Worm (Caenorhabditis elegans) whole organism, young adult: ENCODE results near the gene srw-95.

ENCODE experiments used
- B0019.2 ChIP-seq: fragments of 200-800 bp; sonication (Bioruptor generic); conservative IDR thresholded peaks from 2 replicates; pipeline ENCODE4 v1.3.6; 2022; ENCODE audit warnings: missing genetic modification reagents, missing genetic modification characterization, missing compliant biosample characterization
- B0336.3 ChIP-seq: fragments of 200-800 bp; sonication (Bioruptor generic); IDR thresholded peaks from 2 replicates; pipeline ENCODE4 v1.3.6; 2022; ENCODE audit warnings: missing genetic modification characterization, missing compliant biosample characterization
- F33H1.4 ChIP-seq: fragments of 200-800 bp; sonication (Bioruptor generic); IDR thresholded peaks from 2 replicates; pipeline ENCODE4 v1.3.6; 2022; ENCODE audit warnings: missing genetic modification reagents, missing genetic modification characterization, missing compliant biosample characterization
- F39B2.1 ChIP-seq: fragments of 200-800 bp; sonication (Bioruptor generic); IDR thresholded peaks from 2 replicates; pipeline ENCODE4 v1.3.6; 2022; ENCODE audit warnings: missing genetic modification reagents, missing genetic modification characterization, missing compliant biosample characterization
- F55B11.4 ChIP-seq: sonication (generic microtip); optimal IDR thresholded peaks from 2 replicates; lab custom pipeline; 2016; ENCODE audit warnings: missing compliant biosample characterization, missing genetic modification characterization, borderline replicate concordance; ENCODE audit not compliant: insufficient read depth
- F57C9.4 ChIP-seq: sonication (generic microtip); optimal IDR thresholded peaks from 2 replicates; lab custom pipeline; 2017; ENCODE audit warnings: mild to moderate bottlenecking, missing genetic modification characterization, missing compliant biosample characterization
- T07F8.4 ChIP-seq: sonication (generic microtip); optimal IDR thresholded peaks from 2 replicates; lab custom pipeline; 2016; ENCODE audit warnings: mild to moderate bottlenecking, missing genetic modification characterization, moderate library complexity, missing compliant biosample characterization
- T26A5.8 ChIP-seq: sonication (generic microtip); optimal IDR thresholded peaks from 2 replicates; lab custom pipeline; 2016; ENCODE audit warnings: missing genetic modification characterization, missing compliant biosample characterization
- Y56A3A.18 ChIP-seq: fragments of 200-800 bp; sonication (Bioruptor generic); IDR thresholded peaks from 2 replicates; pipeline ENCODE4 v1.3.6; 2022; ENCODE audit warnings: missing genetic modification reagents, missing genetic modification characterization, missing compliant biosample characterization
- Y67H2A.10 ChIP-seq: fragments of 200-800 bp; sonication (Bioruptor generic); conservative IDR thresholded peaks from 2 replicates; pipeline ENCODE4 v1.3.6; 2022; ENCODE audit warnings: missing genetic modification reagents, missing genetic modification characterization, missing compliant biosample characterization
- Y95B8A.8 ChIP-seq: fragments of 200-800 bp; sonication (Bioruptor generic); IDR thresholded peaks from 2 replicates; pipeline ENCODE4 v1.3.6; 2022; ENCODE audit warnings: missing genetic modification reagents, missing genetic modification characterization, missing compliant biosample characterization
- ZK185.1 ChIP-seq: sonication (generic microtip); optimal IDR thresholded peaks from 2 replicates; lab custom pipeline; 2016; ENCODE audit warnings: mild to moderate bottlenecking, missing genetic modification characterization, missing compliant biosample characterization; ENCODE audit not compliant: poor library complexity, severe bottlenecking
- attf-3 ChIP-seq: fragments of 200-800 bp; sonication (Bioruptor generic); conservative IDR thresholded peaks from 2 replicates; pipeline ENCODE4 v1.3.6; 2022; ENCODE audit warnings: missing genetic modification reagents, missing genetic modification characterization, missing compliant biosample characterization
- attf-6 ChIP-seq: fragments of 200-800 bp; sonication (Bioruptor generic); IDR thresholded peaks from 2 replicates; pipeline ENCODE4 v1.3.6; 2022; ENCODE audit warnings: missing genetic modification reagents, missing genetic modification characterization, missing compliant biosample characterization
- bed-1 ChIP-seq: fragments of 200-800 bp; sonication (Bioruptor generic); IDR thresholded peaks from 2 replicates; pipeline ENCODE4 v1.3.6; 2022; ENCODE audit warnings: missing genetic modification reagents, missing genetic modification characterization, missing compliant biosample characterization
- bed-2 ChIP-seq: fragments of 200-800 bp; sonication (Bioruptor generic); IDR thresholded peaks from 2 replicates; pipeline ENCODE4 v1.3.6; 2022; ENCODE audit warnings: missing genetic modification reagents, missing genetic modification characterization, missing compliant biosample characterization
- ccch-3 ChIP-seq: fragments of 200-800 bp; sonication (Bioruptor generic); optimal IDR thresholded peaks from 2 replicates; lab custom pipeline; 2018; ENCODE audit warnings: mild to moderate bottlenecking, missing genetic modification characterization, missing compliant biosample characterization
- ets-4 ChIP-seq: fragments of 200-800 bp; sonication (Bioruptor generic); optimal IDR thresholded peaks from 2 replicates; lab custom pipeline; 2018; ENCODE audit warnings: mild to moderate bottlenecking, missing genetic modification characterization, missing compliant biosample characterization
- fkh-3 ChIP-seq: sonication (generic microtip); optimal IDR thresholded peaks from 2 replicates; lab custom pipeline; 2016; ENCODE audit warnings: mild to moderate bottlenecking, missing genetic modification characterization, missing compliant biosample characterization
- hmg-1.2 ChIP-seq: fragments of 200-800 bp; sonication (Bioruptor generic); IDR thresholded peaks from 2 replicates; pipeline ENCODE4 v1.3.6; 2022; ENCODE audit warnings: missing genetic modification reagents, missing genetic modification characterization, missing compliant biosample characterization
- hmg-20 ChIP-seq: fragments of 200-800 bp; sonication (Bioruptor generic); IDR thresholded peaks from 2 replicates; pipeline ENCODE4 v1.3.6; 2022; ENCODE audit warnings: missing genetic modification reagents, missing genetic modification characterization, missing compliant biosample characterization
- hrde-1 ChIP-seq: sonication (generic microtip); optimal IDR thresholded peaks from 2 replicates; lab custom pipeline; 2016; ENCODE audit warnings: missing genetic modification characterization, mild to moderate bottlenecking, missing compliant biosample characterization, moderate library complexity, missing genotype, missing genetic modification reagents, borderline replicate concordance
- hsf-1 ChIP-seq: fragments of 200-800 bp; sonication (Bioruptor generic); IDR thresholded peaks from 2 replicates; pipeline ENCODE4 v1.3.6; 2022; ENCODE audit warnings: missing genetic modification reagents, missing genetic modification characterization, missing compliant biosample characterization
- lag-1 ChIP-seq: fragments of 200-800 bp; sonication (Bioruptor generic); IDR thresholded peaks from 2 replicates; pipeline ENCODE4 v1.3.6; 2022; ENCODE audit warnings: missing genetic modification reagents, missing genetic modification characterization, missing compliant biosample characterization
- lin-26 ChIP-seq: fragments of 200-800 bp; sonication (Bioruptor generic); IDR thresholded peaks from 2 replicates; pipeline ENCODE4 v1.3.6; 2022; ENCODE audit warnings: missing genetic modification reagents, missing genetic modification characterization, missing compliant biosample characterization
- lin-54 ChIP-seq: fragments of 200-800 bp; sonication (Bioruptor generic); optimal IDR thresholded peaks from 2 replicates; lab custom pipeline; 2018; ENCODE audit warnings: mild to moderate bottlenecking, missing genetic modification characterization, missing compliant biosample characterization
- lir-1 ChIP-seq: fragments of 200-800 bp; sonication (Bioruptor generic); conservative IDR thresholded peaks from 2 replicates; pipeline ENCODE4 v1.3.6; 2022; ENCODE audit warnings: missing genetic modification reagents, missing genetic modification characterization, missing compliant biosample characterization
- lsy-27 ChIP-seq: sonication (generic microtip); optimal IDR thresholded peaks from 2 replicates; lab custom pipeline; 2017; ENCODE audit warnings: missing genetic modification characterization, mild to moderate bottlenecking, missing compliant biosample characterization, antibody characterized with exemption, missing genotype, borderline replicate concordance; ENCODE audit not compliant: insufficient read depth
- madf-10 ChIP-seq: sonication (generic microtip); optimal IDR thresholded peaks from 2 replicates; lab custom pipeline; 2016; ENCODE audit warnings: mild to moderate bottlenecking, missing genetic modification characterization, missing compliant biosample characterization
- madf-6 ChIP-seq: fragments of 200-800 bp; sonication (Bioruptor generic); IDR thresholded peaks from 2 replicates; pipeline ENCODE4 v1.3.6; 2022; ENCODE audit warnings: missing genetic modification reagents, missing genetic modification characterization, missing compliant biosample characterization
- madf-8 ChIP-seq: fragments of 200-800 bp; sonication (Bioruptor generic); conservative IDR thresholded peaks from 2 replicates; pipeline ENCODE4 v1.3.6; 2022; ENCODE audit warnings: missing genetic modification reagents, missing genetic modification characterization, missing compliant biosample characterization
- mcd-1 ChIP-seq: fragments of 200-800 bp; sonication (Bioruptor generic); IDR thresholded peaks from 2 replicates; pipeline ENCODE4 v1.3.6; 2022; ENCODE audit warnings: missing genetic modification reagents, missing genetic modification characterization, missing compliant biosample characterization
- nhr-120 ChIP-seq: fragments of 200-800 bp; sonication (Bioruptor generic); IDR thresholded peaks from 2 replicates; pipeline ENCODE4 v1.3.6; 2022; ENCODE audit warnings: missing genetic modification characterization, missing compliant biosample characterization
- rcor-1 ChIP-seq: fragments of 200-800 bp; sonication (Bioruptor generic); IDR thresholded peaks from 2 replicates; pipeline ENCODE4 v1.3.6; 2022; ENCODE audit warnings: missing genetic modification reagents, missing genetic modification characterization, missing compliant biosample characterization
- sdz-38 ChIP-seq: sonication (generic microtip); optimal IDR thresholded peaks from 2 replicates; lab custom pipeline; 2016; ENCODE audit warnings: missing genotype, missing genetic modification characterization, missing compliant biosample characterization
- snpc-1.1 ChIP-seq: sonication (generic microtip); optimal IDR thresholded peaks from 2 replicates; lab custom pipeline; 2017; ENCODE audit warnings: missing genetic modification characterization, mild to moderate bottlenecking, missing compliant biosample characterization, antibody characterized with exemption, moderate library complexity, missing genotype, missing genetic modification reagents; ENCODE audit not compliant: insufficient read depth
- snpc-1.3 ChIP-seq: sonication (generic microtip); optimal IDR thresholded peaks from 2 replicates; lab custom pipeline; 2017; ENCODE audit warnings: missing genetic modification characterization, mild to moderate bottlenecking, missing compliant biosample characterization, antibody characterized with exemption, moderate library complexity, missing genotype, missing genetic modification reagents; ENCODE audit not compliant: insufficient read depth
- snpc-4 ChIP-seq, 5 experiments: fragments of 150-350 bp in 1 of 5; sonication (generic microtip) in 4 of 5; optimal IDR thresholded peaks; 2 replicates each; lab custom pipeline; 2014 to 2018; ENCODE audit warnings: missing genetic modification characterization in 5 of 5, missing biosample characterization in 3 of 5, antibody characterized with exemption in 2 of 5, mild to moderate bottlenecking in 2 of 5, missing compliant biosample characterization in 2 of 5, missing genotype in 2 of 5, moderate library complexity in 2 of 5, missing genetic modification reagents in 1 of 5
- somi-1 ChIP-seq: fragments of 200-800 bp; sonication (Bioruptor generic); optimal IDR thresholded peaks from 2 replicates; lab custom pipeline; 2018; ENCODE audit warnings: mild to moderate bottlenecking, missing genetic modification characterization, missing compliant biosample characterization
- tbx-9 ChIP-seq: sonication (generic microtip); optimal IDR thresholded peaks from 2 replicates; lab custom pipeline; 2016; ENCODE audit warnings: borderline replicate concordance, missing genetic modification characterization, inconsistent platforms, missing compliant biosample characterization
- unc-130 ChIP-seq: sonication (generic microtip); optimal IDR thresholded peaks from 2 replicates; lab custom pipeline; 2016; ENCODE audit warnings: missing genetic modification reagents, missing genetic modification characterization, missing compliant biosample characterization
- unc-62 ChIP-seq: fragments of 150-350 bp; optimal IDR thresholded peaks from 2 replicates; lab custom pipeline; 2014; ENCODE audit warnings: missing biosample characterization, missing genetic modification reagents, missing genetic modification characterization
- ztf-22 ChIP-seq: fragments of 200-800 bp; sonication (Bioruptor generic); optimal IDR thresholded peaks from 2 replicates; lab custom pipeline; 2018; ENCODE audit warnings: mild to moderate bottlenecking, missing genetic modification characterization, moderate library complexity, missing compliant biosample characterization
- ztf-25 ChIP-seq: fragments of 200-800 bp; sonication (Bioruptor generic); IDR thresholded peaks from 2 replicates; pipeline ENCODE4 v1.3.6; 2022; ENCODE audit warnings: missing genetic modification reagents, missing genetic modification characterization, missing compliant biosample characterization
- ztf-28 ChIP-seq: fragments of 200-800 bp; sonication (Bioruptor generic); IDR thresholded peaks from 2 replicates; pipeline ENCODE4 v1.3.6; 2022; ENCODE audit warnings: missing genetic modification reagents, missing genetic modification characterization, missing compliant biosample characterization

srw-95 gene

ce11 chrIV:4811863-4812262 is at the start of gene srw-95 (continued):
- TF ChIP-seq madf-10 (tag; lab: Kevin White, UChicago) (no peak), tbx-9 (tag; lab: Kevin White, UChicago) (no peak), B0019.2 (GFP tag; lab: Robert Waterston, UW) (no peak), ccch-3 (GFP tag; lab: Kevin White, UChicago) (no peak), ztf-25 (0 out of 2 replicates have a peak, but pooled peaks have one; percentile 20), unc-130 (GFP tag; lab: Kevin White, UChicago) (peak; percentile 5), attf-3 (no peak), ZK185.1 (tag; lab: Kevin White, UChicago) (no peak), somi-1 (GFP tag; lab: Kevin White, UChicago) (no peak), bed-2 (no peak), attf-6 (GFP tag; lab: Robert Waterston, UW) (0 out of 2 replicates have a peak, but pooled peaks have one; percentile 53), snpc-1.3 (tag; lab: Kevin White, UChicago) (peak; percentile 19), Y95B8A.8 (GFP tag; lab: Robert Waterston, UW) (no peak), T07F8.4 (tag; lab: Kevin White, UChicago) (no peak), B0336.3 (peak; percentile 86), Y56A3A.18 (GFP tag; lab: Robert Waterston, UW) (no peak), lin-26 (0 out of 2 replicates have a peak, but pooled peaks have one; percentile 18), T26A5.8 (no peak), F33H1.4 (GFP tag; lab: Robert Waterston, UW) (no peak), hrde-1 (peak; percentile 53), Y67H2A.10 (GFP tag; lab: Robert Waterston, UW) (no peak), hsf-1 (GFP tag; lab: Robert Waterston, UW) (no peak), bed-1 (GFP tag; lab: Robert Waterston, UW) (0 out of 2 replicates have a peak, but pooled peaks have one; percentile 8), lag-1 (GFP tag; lab: Robert Waterston, UW) (no peak), unc-62 (GFP tag; lab: Kevin White, UChicago) (no peak), hmg-1.2 (0 out of 2 replicates have a peak, but pooled peaks have one; percentile 10), fkh-3 (no peak), madf-8 (no peak), sdz-38 (tag; lab: Kevin White, UChicago) (no peak), nhr-120 (GFP tag; lab: Robert Waterston, UW) (no peak), lin-54 (GFP tag; lab: Kevin White, UChicago) (peak; percentile 9), ets-4 (GFP tag; lab: Kevin White, UChicago) (no peak), lir-1 (no peak), lsy-27 (tag; lab: Kevin White, UChicago) (no peak), madf-6 (GFP tag; lab: Robert Waterston, UW) (peak; percentile 45; the same call in 1 of the 2 replicates), F39B2.1 (no peak), F57C9.4 (tag; lab: Kevin White, UChicago) (no peak), rcor-1 (peak; percentile 50; the same call in 1 of the 2 replicates), ztf-22 (GFP tag; lab: Kevin White, UChicago) (no peak), hmg-20 (GFP tag; lab: Robert Waterston, UW) (no peak), mcd-1 (GFP tag; lab: Robert Waterston, UW) (peak; percentile 28; the same call in 1 of the 2 replicates), ztf-28 (GFP tag; lab: Robert Waterston, UW) (no peak), snpc-1.1 (tag; lab: Kevin White, UChicago) (peak; percentile 24), snpc-4 (GFP tag; optimal IDR thresholded peaks at IDR 0.05; lab: Kevin White, UChicago) (no peak), snpc-4 (tag; optimal IDR thresholded peaks at IDR 0.05; lab: Kevin White, UChicago) (peak in 2 of 4 experiments; percentile 51 to 81), F55B11.4 (no peak)
